Worm (Caenorhabditis elegans) whole organism, mixed stage, embryonic: ENCODE measurements around the gene T15B12.2.

Experiments
- bed-3 ChIP-seq: fragments of 200-800 bp; sonication (Bioruptor generic); optimal IDR thresholded peaks from 3 replicates; lab custom pipeline; 2018; ENCODE audit warnings: mild to moderate bottlenecking, missing genetic modification characterization, moderate library complexity, missing compliant biosample characterization
- blmp-1 ChIP-seq: fragments of 150-350 bp; optimal IDR thresholded peaks from 2 replicates; lab custom pipeline; 2014; ENCODE audit warnings: missing biosample characterization, missing genetic modification characterization
- ceh-39 ChIP-seq: fragments of 150-350 bp; optimal IDR thresholded peaks from 2 replicates; lab custom pipeline; 2014; ENCODE audit warnings: missing biosample characterization, missing genetic modification characterization
- ceh-43 ChIP-seq: fragments of 200-800 bp; sonication (Bioruptor generic); optimal IDR thresholded peaks from 2 replicates; lab custom pipeline; 2018; ENCODE audit warnings: mild to moderate bottlenecking, missing genetic modification characterization, moderate library complexity, missing compliant biosample characterization
- ceh-83 ChIP-seq: fragments of 200-800 bp; sonication (Bioruptor generic); optimal IDR thresholded peaks from 2 replicates; lab custom pipeline; 2018; ENCODE audit warnings: mild to moderate bottlenecking, missing genetic modification characterization, missing compliant biosample characterization
- ces-1 ChIP-seq: fragments of 150-350 bp; optimal IDR thresholded peaks from 2 replicates; lab custom pipeline; 2014; ENCODE audit warnings: missing biosample characterization, missing genetic modification reagents, missing genetic modification characterization
- elt-1 ChIP-seq: sonication (generic microtip); optimal IDR thresholded peaks from 2 replicates; lab custom pipeline; 2017; ENCODE audit warnings: missing genetic modification characterization, mild to moderate bottlenecking, missing compliant biosample characterization, antibody characterized with exemption, moderate library complexity, borderline replicate concordance; ENCODE audit not compliant: insufficient read depth
- elt-3 ChIP-seq: fragments of 150-350 bp; optimal IDR thresholded peaks from 2 replicates; lab custom pipeline; 2014; ENCODE audit warnings: missing biosample characterization, missing genetic modification characterization
- flh-1 ChIP-seq: fragments of 200-800 bp; sonication (Bioruptor generic); optimal IDR thresholded peaks from 2 replicates; lab custom pipeline; 2018; ENCODE audit warnings: mild to moderate bottlenecking, missing genetic modification characterization, moderate library complexity, missing compliant biosample characterization
- ham-2 ChIP-seq: fragments of 200-800 bp; sonication (Bioruptor generic); optimal IDR thresholded peaks from 2 replicates; lab custom pipeline; 2018; ENCODE audit warnings: mild to moderate bottlenecking, missing genetic modification characterization, missing compliant biosample characterization
- hlh-1 ChIP-seq: fragments of 150-350 bp; optimal IDR thresholded peaks from 2 replicates; lab custom pipeline; 2014; ENCODE audit warnings: missing biosample characterization, missing genetic modification reagents, missing genetic modification characterization
- lin-13 ChIP-seq: fragments of 150-350 bp; optimal IDR thresholded peaks from 2 replicates; lab custom pipeline; 2014; ENCODE audit warnings: missing biosample characterization, missing genetic modification characterization
- lin-32 ChIP-seq: fragments of 200-800 bp; sonication (Bioruptor generic); optimal IDR thresholded peaks from 2 replicates; lab custom pipeline; 2018; ENCODE audit warnings: mild to moderate bottlenecking, missing genetic modification characterization, missing compliant biosample characterization
- mab-5 ChIP-seq: fragments of 150-350 bp; optimal IDR thresholded peaks from 2 replicates; lab custom pipeline; 2014; ENCODE audit warnings: missing biosample characterization, missing genetic modification characterization
- mep-1 ChIP-seq: fragments of 150-350 bp; optimal IDR thresholded peaks from 2 replicates; lab custom pipeline; 2017; ENCODE audit warnings: missing biosample characterization, missing genetic modification reagents, missing genetic modification characterization, inconsistent platforms
- nhr-12 ChIP-seq: fragments of 150-350 bp; optimal IDR thresholded peaks from 2 replicates; lab custom pipeline; 2014; ENCODE audit warnings: missing biosample characterization, missing genetic modification characterization
- nhr-2 ChIP-seq: fragments of 150-350 bp; optimal IDR thresholded peaks from 2 replicates; lab custom pipeline; 2014; ENCODE audit warnings: missing biosample characterization, missing genetic modification characterization
- nhr-237 ChIP-seq: fragments of 150-350 bp; optimal IDR thresholded peaks from 2 replicates; lab custom pipeline; 2014; ENCODE audit warnings: missing biosample characterization, missing genetic modification characterization
- nhr-28 ChIP-seq: fragments of 150-350 bp; optimal IDR thresholded peaks from 2 replicates; lab custom pipeline; 2014; ENCODE audit warnings: missing biosample characterization, missing genetic modification characterization
- nhr-76 ChIP-seq: sonication (generic microtip); optimal IDR thresholded peaks from 2 replicates; lab custom pipeline; 2017; ENCODE audit warnings: missing biosample characterization, missing genetic modification characterization
- pha-4 ChIP-seq: fragments of 150-350 bp; optimal IDR thresholded peaks from 2 replicates; lab custom pipeline; 2018; ENCODE audit warnings: missing biosample characterization, missing genetic modification reagents, missing genetic modification characterization
- sem-2 ChIP-seq: fragments of 200-800 bp; sonication (Bioruptor generic); optimal IDR thresholded peaks from 2 replicates; lab custom pipeline; 2018; ENCODE audit warnings: mild to moderate bottlenecking, missing genetic modification characterization, missing compliant biosample characterization
- snpc-4 ChIP-seq: fragments of 150-350 bp; optimal IDR thresholded peaks from 2 replicates; lab custom pipeline; 2014; ENCODE audit warnings: missing biosample characterization, missing genetic modification characterization
- sptf-1 ChIP-seq: sonication (generic microtip); optimal IDR thresholded peaks from 2 replicates; lab custom pipeline; 2017; ENCODE audit warnings: mild to moderate bottlenecking, missing genetic modification characterization, moderate library complexity, missing compliant biosample characterization
- unc-120 ChIP-seq: sonication (generic microtip); optimal IDR thresholded peaks from 2 replicates; lab custom pipeline; 2017; ENCODE audit warnings: missing genetic modification characterization, missing compliant biosample characterization; ENCODE audit not compliant: poor library complexity, severe bottlenecking
- unc-62 ChIP-seq: fragments of 150-350 bp; optimal IDR thresholded peaks from 2 replicates; lab custom pipeline; 2014; ENCODE audit warnings: missing biosample characterization, missing genetic modification reagents, missing genetic modification characterization
- zip-8 ChIP-seq: fragments of 150-350 bp; optimal IDR thresholded peaks from 2 replicates; lab custom pipeline; 2014; ENCODE audit warnings: missing biosample characterization, missing genetic modification characterization
- ztf-11 ChIP-seq: fragments of 150-350 bp; optimal IDR thresholded peaks from 2 replicates; lab custom pipeline; 2014; ENCODE audit warnings: missing biosample characterization, missing genetic modification characterization

The T15B12.2 gene

ce11 chrIII:5269814-5270213 is 31.9 kb downstream of the T15B12.2 start, which contains the start of gene ZC395.4:
TSS of gene ZC395.4 (plus strand) at chrIII:5270114.
- TF ChIP-seq nhr-12 (tag; lab: Kevin White, UChicago) = no peak
- no peak for TF ChIP-seq ces-1 (GFP tag; lab: Kevin White, UChicago)
- no peak for TF ChIP-seq pha-4 (tag; lab: Kevin White, UChicago)
- no peak for TF ChIP-seq mab-5
- TF ChIP-seq nhr-2 (tag; lab: Kevin White, UChicago) = no peak
- no peak for TF ChIP-seq nhr-28
- TF ChIP-seq, all 35 proteins: peak for 0

ce11 chrIII:5268486-5268885 is 33.2 kb downstream of the T15B12.2 start:
- TF ChIP-seq unc-120 (tag; lab: Kevin White, UChicago) = no peak

ce11 chrIII:5267217-5267906 is 34.3 kb downstream of the T15B12.2 start, which contains the start of gene ZC395.5:
TSS of gene ZC395.5 (plus strand) at chrIII:5267848.
- no peak for TF ChIP-seq bed-3 (GFP tag; lab: Kevin White, UChicago)
- no peak for TF ChIP-seq ceh-43
- TF ChIP-seq lin-32 (GFP tag; lab: Kevin White, UChicago) = no peak
- no peak for TF ChIP-seq sem-2 (GFP tag; lab: Kevin White, UChicago)
- TF ChIP-seq zip-8 (tag; lab: Kevin White, UChicago) = peak; percentile 11

- TF ChIP-seq ceh-43 = no peak
- TF ChIP-seq, all 35 proteins: peak for 0
Observed at ce11 chrIII:5264813-5265212, 36.9 kb downstream of the T15B12.2 start, which contains the start of gene gro-1. TSS of gene gro-1 (plus strand) at chrIII:5265113.

- TF ChIP-seq hlh-1 (tag; lab: Kevin White, UChicago) (no peak), nhr-76 (no peak), ceh-83 (GFP tag; lab: Kevin White, UChicago) (no peak), ztf-11 (no peak), nhr-2 (tag; lab: Kevin White, UChicago) (no peak), sptf-1 (tag; lab: Kevin White, UChicago) (no peak), nhr-237 (no peak), lin-32 (GFP tag; lab: Kevin White, UChicago) (no peak), flh-1 (GFP tag; lab: Kevin White, UChicago) (no peak), nhr-28 (no peak), ces-1 (GFP tag; lab: Kevin White, UChicago) (no peak)
Observed at ce11 chrIII:5263299-5263993, 38.2 kb downstream of the T15B12.2 start, which contains the start of the genes C34E10.9 and hap-1. TSS of gene C34E10.9 (minus strand) at chrIII:5263399. TSS of gene hap-1 (plus strand) at chrIII:5263943.

ce11 chrIII:5260394-5260793 is 41.3 kb downstream of the T15B12.2 start, which contains the start of gene gop-3:
TSS of gene gop-3 (plus strand) at chrIII:5260694.
- no peak for TF ChIP-seq nhr-2 (tag; lab: Kevin White, UChicago)
- no peak for TF ChIP-seq sem-2 (GFP tag; lab: Kevin White, UChicago)
- no peak for TF ChIP-seq unc-62 (GFP tag; lab: Kevin White, UChicago)
- no peak for TF ChIP-seq mab-5
- TF ChIP-seq lin-13 (tag; lab: Kevin White, UChicago) = no peak
- no peak for TF ChIP-seq nhr-12 (tag; lab: Kevin White, UChicago)
- TF ChIP-seq unc-120 (tag; lab: Kevin White, UChicago) = no peak
- no peak for TF ChIP-seq snpc-4 (tag; lab: Kevin White, UChicago)
- no peak for TF ChIP-seq hlh-1 (tag; lab: Kevin White, UChicago)
- no peak for TF ChIP-seq ham-2 (GFP tag; lab: Kevin White, UChicago)
- TF ChIP-seq pha-4 (tag; lab: Kevin White, UChicago) = no peak
- TF ChIP-seq flh-1 (GFP tag; lab: Kevin White, UChicago) = no peak
- TF ChIP-seq ceh-39 (tag; lab: Kevin White, UChicago) = no peak

- TF ChIP-seq blmp-1 (tag; lab: Kevin White, UChicago) = no peak
- TF ChIP-seq elt-3 = no peak
- no peak for TF ChIP-seq elt-1 (tag; lab: Kevin White, UChicago)
- no peak for TF ChIP-seq snpc-4 (tag; lab: Kevin White, UChicago)
- no peak for TF ChIP-seq bed-3 (GFP tag; lab: Kevin White, UChicago)
- TF ChIP-seq hlh-1 (tag; lab: Kevin White, UChicago) = no peak
- no peak for TF ChIP-seq flh-1 (GFP tag; lab: Kevin White, UChicago)
- TF ChIP-seq nhr-76 = no peak
- TF ChIP-seq mep-1 = no peak
- TF ChIP-seq sem-2 (GFP tag; lab: Kevin White, UChicago) = no peak
Observed at ce11 chrIII:5258918-5259317, 42.8 kb downstream of the T15B12.2 start, which contains the start of gene gop-2. TSS of gene gop-2 (plus strand) at chrIII:5259023.
